Fruit fly (Drosophila melanogaster): ENCODE results near the gene Saf6.

dm6 chr2L:827049-827448 is 11.3 kb upstream of the Saf6 start:
- TF ChIP-seq Abd-B (GFP tag; optimal IDR thresholded peaks at IDR 0.05) (no peak), tin (GFP tag; optimal IDR thresholded peaks at IDR 0.05) (no peak), pros (GFP tag; optimal IDR thresholded peaks at IDR 0.05) (no peak), Dad (GFP tag; optimal IDR thresholded peaks at IDR 0.05) (no peak), ken (GFP tag; IDR thresholded peaks at IDR 0.05) (no peak), CG34422 (GFP tag; IDR thresholded peaks at IDR 0.05) (no peak), CG10654 (GFP tag; optimal IDR thresholded peaks at IDR 0.05) (no peak), CG2202 (tag; optimal IDR thresholded peaks at IDR 0.05) (no peak), CG4730 (GFP tag; IDR thresholded peaks at IDR 0.05) (no peak)
